Fruit fly (Drosophila melanogaster): ENCODE measurements around the gene CG10713.

Gene CG10713

dm6 chr3L:13479609-13480240, 44.7 kb upstream of the CG10713 start (continued):
- TF ChIP-seq gro (GFP tag; optimal IDR thresholded peaks at IDR 0.05) = no peak
- no peak for TF ChIP-seq tx (GFP tag; optimal IDR thresholded peaks at IDR 0.05)
- TF ChIP-seq tio (GFP tag; optimal IDR thresholded peaks at IDR 0.05) = no peak
- no peak for TF ChIP-seq CG9876 (GFP tag; optimal IDR thresholded peaks at IDR 0.05)
- TF ChIP-seq Deaf1 (tag; optimal IDR thresholded peaks at IDR 0.05) = no peak
- TF ChIP-seq HmgD (GFP tag; optimal IDR thresholded peaks at IDR 0.05) = no peak
- no peak for TF ChIP-seq Neu2 (GFP tag; optimal IDR thresholded peaks at IDR 0.05; ENCODE audit: borderline replicate concordance)
- TF ChIP-seq dimm (GFP tag; IDR thresholded peaks at IDR 0.05) = no peak
- no peak for TF ChIP-seq CG3838 (GFP tag; optimal IDR thresholded peaks at IDR 0.05)
- TF ChIP-seq CG5953 (GFP tag; IDR thresholded peaks at IDR 0.05) = no peak
- no peak for TF ChIP-seq CG5245 (GFP tag; optimal IDR thresholded peaks at IDR 0.05)
- TF ChIP-seq fd96Cb (tag; optimal IDR thresholded peaks at IDR 0.05) = peak; percentile 12
- TF ChIP-seq gt (GFP tag; IDR thresholded peaks at IDR 0.05) = no peak
- no peak for TF ChIP-seq bigmax (GFP tag; optimal IDR thresholded peaks at IDR 0.05)
- no peak for TF ChIP-seq CG12299 (tag; optimal IDR thresholded peaks at IDR 0.05)
- peak; percentile 19 for TF ChIP-seq CG1602 (GFP tag; optimal IDR thresholded peaks at IDR 0.05)
- TF ChIP-seq schlank (tag; optimal IDR thresholded peaks at IDR 0.05) = no peak
- TF ChIP-seq sim (GFP tag; IDR thresholded peaks at IDR 0.05) = no peak
- TF ChIP-seq NK7.1 (GFP tag; optimal IDR thresholded peaks at IDR 0.05) = no peak
- TF ChIP-seq unc-4 (GFP tag; IDR thresholded peaks at IDR 0.05; ENCODE audit: partially characterized antibody) = no peak
- no peak for TF ChIP-seq croc (GFP tag; conservative IDR thresholded peaks at IDR 0.05)
- TF ChIP-seq CG2202 (tag; optimal IDR thresholded peaks at IDR 0.05) = no peak
- no peak for TF ChIP-seq chm (GFP tag; IDR thresholded peaks at IDR 0.05)
- TF ChIP-seq CG10147 (GFP tag; optimal IDR thresholded peaks at IDR 0.05) = peak; percentile 40
- TF ChIP-seq toy (GFP tag; IDR thresholded peaks at IDR 0.05) = no peak
- TF ChIP-seq Sin3A (optimal IDR thresholded peaks at IDR 0.05) = no peak
- TF ChIP-seq vnd (GFP tag; IDR thresholded peaks at IDR 0.05; ENCODE audit: partially characterized antibody) = no peak
- no peak for TF ChIP-seq CG8359 (GFP tag; optimal IDR thresholded peaks at IDR 0.05; ENCODE audit: borderline replicate concordance)
- TF ChIP-seq CG17912 (GFP tag; optimal IDR thresholded peaks at IDR 0.05) = no peak
- peak; percentile 69 for TF ChIP-seq slbo (GFP tag; IDR thresholded peaks at IDR 0.05)
- no peak for TF ChIP-seq CG15073 (GFP tag; optimal IDR thresholded peaks at IDR 0.05)
- peak; percentile 29 for TF ChIP-seq cwo (GFP tag; optimal IDR thresholded peaks at IDR 0.05)
- TF ChIP-seq org-1 (GFP tag; optimal IDR thresholded peaks at IDR 0.05) = peak; percentile 5
- TF ChIP-seq Kr (GFP tag; optimal IDR thresholded peaks at IDR 0.05) = no peak
- no peak for TF ChIP-seq kni (GFP tag; optimal IDR thresholded peaks at IDR 0.05)
- no peak for TF ChIP-seq CG2875 (GFP tag; optimal IDR thresholded peaks at IDR 0.05)
- TF ChIP-seq grau (tag; optimal IDR thresholded peaks at IDR 0.05) = peak; percentile 92
- peak; percentile 52 for TF ChIP-seq Dek (tag; optimal IDR thresholded peaks at IDR 0.05)
- TF ChIP-seq sisA (GFP tag; IDR thresholded peaks at IDR 0.05) = peak; percentile 39
- TF ChIP-seq CG8765 (GFP tag; IDR thresholded peaks at IDR 0.05) = no peak
- TF ChIP-seq CG12769 (tag; optimal IDR thresholded peaks at IDR 0.05) = peak; percentile 52
- TF ChIP-seq danr (GFP tag; IDR thresholded peaks at IDR 0.05) = no peak
- no peak for TF ChIP-seq emc (GFP tag; optimal IDR thresholded peaks at IDR 0.05)
- no peak for TF ChIP-seq CG4617 (GFP tag; optimal IDR thresholded peaks at IDR 0.05; ENCODE audit: borderline replicate concordance)
- no peak; the same call in 2 of the 3 replicates for TF ChIP-seq Aef1 (GFP tag; IDR thresholded peaks at IDR 0.05)
- TF ChIP-seq fd3F (GFP tag; optimal IDR thresholded peaks at IDR 0.05) = peak; percentile 35
- peak; percentile 6 for TF ChIP-seq nom (GFP tag; optimal IDR thresholded peaks at IDR 0.05)
- 0 out of 2 replicates have a peak, but pooled peaks have one; percentile 13 for TF ChIP-seq Awh (GFP tag; IDR thresholded peaks at IDR 0.05)
- TF ChIP-seq CG34376 (GFP tag; optimal IDR thresholded peaks at IDR 0.05) = peak; percentile 2
- peak; percentile 21 for TF ChIP-seq odd (GFP tag; optimal IDR thresholded peaks at IDR 0.05)
- peak; percentile 35 for TF ChIP-seq zfh2 (GFP tag; optimal IDR thresholded peaks at IDR 0.05)
